Fruit fly (Drosophila melanogaster): ENCODE measurements around the gene ctp.

ctp gene

dm6 chrX:4686723-4687122, 877 bp upstream of the ctp start, which contains the start of gene Pp2C1:
Gene Pp2C1, minus strand, starts transcription at chrX:4686903.
- TF ChIP-seq CG4617 (GFP tag; optimal IDR thresholded peaks at IDR 0.05; ENCODE audit: borderline replicate concordance) (peak; percentile 21), CG11085 (GFP tag; IDR thresholded peaks at IDR 0.05) (no peak), stc (GFP tag; IDR thresholded peaks at IDR 0.05) (no peak), Jarid2 (GFP tag; optimal IDR thresholded peaks at IDR 0.05) (no peak), CG8388 (GFP tag; optimal IDR thresholded peaks at IDR 0.05) (no peak), NK7.1 (GFP tag; optimal IDR thresholded peaks at IDR 0.05) (no peak), ftz-f1 (GFP tag; optimal IDR thresholded peaks at IDR 0.05) (no peak), vfl (GFP tag; optimal IDR thresholded peaks at IDR 0.05) (no peak), Dll (GFP tag; IDR thresholded peaks at IDR 0.05; ENCODE audit: partially characterized antibody) (peak; percentile 63; the same call in 3 of the 4 replicates), z (GFP tag; IDR thresholded peaks at IDR 0.05) (no peak), cwo (GFP tag; optimal IDR thresholded peaks at IDR 0.05) (no peak), CkIIα-i1 (GFP tag; IDR thresholded peaks at IDR 0.05) (no peak), sc (optimal IDR thresholded peaks at IDR 0.05) (no peak), sc (GFP tag; optimal IDR thresholded peaks at IDR 0.05) (no peak), hth (optimal IDR thresholded peaks at IDR 0.05) (no peak), CG13894 (tag; optimal IDR thresholded peaks at IDR 0.05) (no peak), CG11398 (GFP tag; optimal IDR thresholded peaks at IDR 0.05) (no peak), CG7357 (GFP tag; IDR thresholded peaks at IDR 0.05) (no peak), jumu (GFP tag; optimal IDR thresholded peaks at IDR 0.05) (no peak), cas (GFP tag; IDR thresholded peaks at IDR 0.05) (no peak), Med (GFP tag) (peak; percentile 65), cg (GFP tag; optimal IDR thresholded peaks at IDR 0.05) (no peak), pb (GFP tag; optimal IDR thresholded peaks at IDR 0.05) (no peak), zen2 (GFP tag; IDR thresholded peaks at IDR 0.05; ENCODE audit: partially characterized antibody) (peak; percentile 43; the same call in 1 of the 3 replicates), da (GFP tag; optimal IDR thresholded peaks at IDR 0.05) (no peak), unc-4 (GFP tag; IDR thresholded peaks at IDR 0.05; ENCODE audit: partially characterized antibody) (peak; percentile 72), Xbp1 (GFP tag; optimal IDR thresholded peaks at IDR 0.05) (no peak), luna (GFP tag; optimal IDR thresholded peaks at IDR 0.05) (no peak), CG30403 (GFP tag; optimal IDR thresholded peaks at IDR 0.05) (no peak), Gsc (GFP tag; IDR thresholded peaks at IDR 0.05) (no peak), CG5180 (GFP tag; optimal IDR thresholded peaks at IDR 0.05) (no peak), CG13296 (GFP tag; optimal IDR thresholded peaks at IDR 0.05) (no peak), bab2 (GFP tag; optimal IDR thresholded peaks at IDR 0.05) (no peak), CG2712 (tag; optimal IDR thresholded peaks at IDR 0.05) (no peak), pfk (GFP tag; optimal IDR thresholded peaks at IDR 0.05) (no peak), lmd (GFP tag; IDR thresholded peaks at IDR 0.05) (no peak), CG34224 (GFP tag; IDR thresholded peaks at IDR 0.05; ENCODE audit: partially characterized antibody) (peak; percentile 51; the same call in 2 of the 3 replicates), Taf1 (GFP tag; IDR thresholded peaks at IDR 0.05) (no peak), HLH4C (GFP tag; IDR thresholded peaks at IDR 0.05; ENCODE audit: partially characterized antibody) (peak; percentile 41; the same call in 1 of the 3 replicates), CG10431 (GFP tag; optimal IDR thresholded peaks at IDR 0.05) (no peak), CG18764 (GFP tag; optimal IDR thresholded peaks at IDR 0.05) (no peak), nau (GFP tag; optimal IDR thresholded peaks at IDR 0.05) (no peak), CG10565 (GFP tag; optimal IDR thresholded peaks at IDR 0.05) (no peak), NC2α (GFP tag; optimal IDR thresholded peaks at IDR 0.05) (no peak), CG6854 (GFP tag; optimal IDR thresholded peaks at IDR 0.05) (no peak), dati (GFP tag; IDR thresholded peaks at IDR 0.05) (no peak), inv (GFP tag; IDR thresholded peaks at IDR 0.05; ENCODE audit: partially characterized antibody) (peak; percentile 74), ewg (GFP tag; optimal IDR thresholded peaks at IDR 0.05) (no peak), unpg (GFP tag; optimal IDR thresholded peaks at IDR 0.05) (no peak), p53 (GFP tag; optimal IDR thresholded peaks at IDR 0.05) (no peak), CG8924 (tag; optimal IDR thresholded peaks at IDR 0.05) (no peak)
